Worm (Caenorhabditis elegans) whole organism, L4 larva: Measurements from ENCODE around the gene C28A5.6.

Source experiments
- F10B5.3 ChIP-seq: sonication (generic microtip); optimal IDR thresholded peaks from 2 replicates; lab custom pipeline; 2016; ENCODE audit warnings: mild to moderate bottlenecking, missing genetic modification characterization, missing compliant biosample characterization
- F26F4.8 ChIP-seq: fragments of 200-800 bp; sonication (Bioruptor generic); conservative IDR thresholded peaks from 2 replicates; pipeline ENCODE4 v1.3.6; 2022; ENCODE audit warnings: missing genetic modification characterization, missing compliant biosample characterization
- F37D6.2 ChIP-seq: sonication (generic microtip); optimal IDR thresholded peaks from 2 replicates; lab custom pipeline; 2016; ENCODE audit warnings: mild to moderate bottlenecking, missing genetic modification characterization, missing compliant biosample characterization
- F49E8.2 ChIP-seq: sonication (generic microtip); optimal IDR thresholded peaks from 2 replicates; lab custom pipeline; 2016; ENCODE audit warnings: missing compliant biosample characterization, mild to moderate bottlenecking, missing genetic modification characterization, borderline replicate concordance
- T20F7.1 ChIP-seq: fragments of 200-800 bp; sonication (Bioruptor generic); optimal IDR thresholded peaks from 2 replicates; lab custom pipeline; 2018; ENCODE audit warnings: mild to moderate bottlenecking, missing genetic modification characterization, missing compliant biosample characterization
- Y75B8A.6 ChIP-seq: fragments of 200-800 bp; sonication (Bioruptor generic); IDR thresholded peaks from 2 replicates; pipeline ENCODE4 v1.3.6; 2022; ENCODE audit warnings: missing genetic modification reagents, missing genetic modification characterization, missing compliant biosample characterization
- ZK546.5 ChIP-seq, 2 experiments: sonication (generic microtip); optimal IDR thresholded peaks; 2 replicates each; lab custom pipeline; 2017; ENCODE audit warnings: missing biosample characterization in 2 of 2, missing genetic modification characterization in 2 of 2
- ama-1 ChIP-seq: fragments of 150-350 bp; optimal IDR thresholded peaks from 2 replicates; lab custom pipeline; 2014; ENCODE audit warnings: inconsistent platforms, mixed read lengths
- attf-4 ChIP-seq: sonication (generic microtip); optimal IDR thresholded peaks from 3 replicates; lab custom pipeline; 2017; ENCODE audit warnings: missing biosample characterization, missing genetic modification characterization
- ceh-28 ChIP-seq: fragments of 150-350 bp; optimal IDR thresholded peaks from 2 replicates; lab custom pipeline; 2014; ENCODE audit warnings: missing biosample characterization, missing genetic modification reagents, missing genetic modification characterization
- ceh-44 ChIP-seq: fragments of 200-800 bp; sonication (Bioruptor generic); IDR thresholded peaks from 2 replicates; pipeline ENCODE4 v1.3.6; 2022; ENCODE audit warnings: missing genetic modification reagents, missing genetic modification characterization, missing compliant biosample characterization
- ces-1 ChIP-seq: fragments of 150-350 bp; sonication (generic microtip); optimal IDR thresholded peaks from 4 replicates; lab custom pipeline; 2014; ENCODE audit warnings: missing biosample characterization, missing genetic modification reagents, missing genetic modification characterization
- cey-2 ChIP-seq: sonication (generic microtip); optimal IDR thresholded peaks from 3 replicates; lab custom pipeline; 2017; ENCODE audit warnings: missing genetic modification characterization, mild to moderate bottlenecking, missing compliant biosample characterization, antibody characterized with exemption, borderline replicate concordance; ENCODE audit not compliant: insufficient read depth
- ctbp-1 ChIP-seq: fragments of 200-800 bp; sonication (Bioruptor generic); IDR thresholded peaks from 2 replicates; pipeline ENCODE4 v1.3.6; 2022; ENCODE audit warnings: missing genetic modification reagents, missing genetic modification characterization, missing compliant biosample characterization
- daf-12 ChIP-seq: fragments of 150-350 bp; optimal IDR thresholded peaks from 2 replicates; lab custom pipeline; 2014; ENCODE audit warnings: missing biosample characterization, missing genetic modification reagents, missing genetic modification characterization
- daf-16 ChIP-seq, 3 experiments: sonication (generic microtip); optimal IDR thresholded peaks; 2 replicates each; lab custom pipeline; 2016 to 2017; ENCODE audit warnings: missing genetic modification characterization in 3 of 3, missing genetic modification reagents in 3 of 3, mild to moderate bottlenecking in 2 of 3, missing compliant biosample characterization in 2 of 3, missing biosample characterization in 1 of 3, moderate library complexity in 1 of 3
- dmd-9 ChIP-seq: fragments of 200-800 bp; sonication (Bioruptor generic); IDR thresholded peaks from 2 replicates; pipeline ENCODE4 v1.3.6; 2022; ENCODE audit warnings: missing genetic modification reagents, missing genetic modification characterization, missing compliant biosample characterization
- duxl-1 ChIP-seq: sonication (generic microtip); optimal IDR thresholded peaks from 2 replicates; lab custom pipeline; 2016; ENCODE audit warnings: mild to moderate bottlenecking, missing genetic modification characterization, moderate library complexity, missing compliant biosample characterization; ENCODE audit not compliant: poor library complexity
- egl-27 ChIP-seq: sonication (generic microtip); optimal IDR thresholded peaks from 3 replicates; lab custom pipeline; 2017; ENCODE audit warnings: missing biosample characterization, missing genetic modification reagents, missing genetic modification characterization
- fkh-10 ChIP-seq: fragments of 150-350 bp; optimal IDR thresholded peaks from 2 replicates; lab custom pipeline; 2014; ENCODE audit warnings: missing biosample characterization, missing genetic modification reagents, missing genetic modification characterization
- hlh-11 ChIP-seq: fragments of 200-800 bp; sonication (Bioruptor generic); optimal IDR thresholded peaks from 2 replicates; lab custom pipeline; 2018; ENCODE audit warnings: mild to moderate bottlenecking, missing genetic modification characterization, missing compliant biosample characterization
- hmg-1.1 ChIP-seq: fragments of 200-800 bp; sonication (Bioruptor generic); IDR thresholded peaks from 2 replicates; pipeline ENCODE4 v1.3.6; 2022; ENCODE audit warnings: missing genetic modification reagents, missing genetic modification characterization, missing compliant biosample characterization
- lim-7 ChIP-seq: fragments of 200-800 bp; sonication (Bioruptor generic); IDR thresholded peaks from 2 replicates; pipeline ENCODE4 v1.3.6; 2022; ENCODE audit warnings: missing genetic modification characterization, missing compliant biosample characterization
- lin-13 ChIP-seq: fragments of 150-350 bp; optimal IDR thresholded peaks from 2 replicates; lab custom pipeline; 2014; ENCODE audit warnings: missing biosample characterization, missing genetic modification reagents, missing genetic modification characterization
- lin-15B ChIP-seq: fragments of 150-350 bp; sonication (generic microtip); optimal IDR thresholded peaks from 3 replicates; lab custom pipeline; 2014; ENCODE audit warnings: missing biosample characterization, missing genetic modification characterization
- lin-38 ChIP-seq: fragments of 200-800 bp; sonication (Bioruptor generic); IDR thresholded peaks from 2 replicates; pipeline ENCODE4 v1.3.6; 2022; ENCODE audit warnings: missing genetic modification reagents, missing genetic modification characterization, missing compliant biosample characterization
- lin-39 ChIP-seq: fragments of 150-350 bp; optimal IDR thresholded peaks from 2 replicates; lab custom pipeline; 2014; ENCODE audit warnings: missing biosample characterization, missing genetic modification reagents, missing genetic modification characterization
- lir-3 ChIP-seq: sonication (generic microtip); optimal IDR thresholded peaks from 2 replicates; lab custom pipeline; 2016; ENCODE audit warnings: mild to moderate bottlenecking, missing genetic modification characterization, missing compliant biosample characterization
- mdl-1 ChIP-seq, 2 experiments: fragments of 150-350 bp in 1 of 2; sonication (generic microtip) in 1 of 2; optimal IDR thresholded peaks; 2 replicates each; lab custom pipeline; 2014 to 2017; ENCODE audit warnings: missing biosample characterization in 2 of 2, missing genetic modification characterization in 2 of 2
- mep-1 ChIP-seq: fragments of 150-350 bp; sonication (generic microtip); optimal IDR thresholded peaks from 3 replicates; lab custom pipeline; 2014; ENCODE audit warnings: missing biosample characterization, missing genetic modification characterization
- mes-2 ChIP-seq: sonication (generic microtip); optimal IDR thresholded peaks from 2 replicates; lab custom pipeline; 2016; ENCODE audit warnings: missing genotype, mild to moderate bottlenecking, missing genetic modification characterization, missing compliant biosample characterization; ENCODE audit not compliant: poor library complexity, severe bottlenecking
- mxl-3 ChIP-seq: fragments of 200-800 bp; sonication (Bioruptor generic); optimal IDR thresholded peaks from 2 replicates; lab custom pipeline; 2018; ENCODE audit warnings: mild to moderate bottlenecking, missing genetic modification characterization, missing compliant biosample characterization
- nhr-10 ChIP-seq: fragments of 150-350 bp; optimal IDR thresholded peaks from 2 replicates; lab custom pipeline; 2014; ENCODE audit warnings: missing biosample characterization, missing genetic modification characterization
- nhr-11 ChIP-seq: fragments of 150-350 bp; optimal IDR thresholded peaks from 2 replicates; lab custom pipeline; 2014; ENCODE audit warnings: missing biosample characterization, missing genetic modification characterization
- nhr-237 ChIP-seq: sonication (generic microtip); optimal IDR thresholded peaks from 2 replicates; lab custom pipeline; 2017; ENCODE audit warnings: missing biosample characterization, missing genetic modification characterization
- nhr-25 ChIP-seq: sonication (generic microtip); optimal IDR thresholded peaks from 2 replicates; lab custom pipeline; 2017; ENCODE audit warnings: missing genetic modification characterization, mild to moderate bottlenecking, missing compliant biosample characterization, antibody characterized with exemption, moderate library complexity, borderline replicate concordance; ENCODE audit not compliant: insufficient read depth
- nhr-41 ChIP-seq: fragments of 200-800 bp; sonication (Bioruptor generic); IDR thresholded peaks from 2 replicates; pipeline ENCODE4 v1.3.6; 2022; ENCODE audit warnings: missing genetic modification reagents, missing genetic modification characterization, missing compliant biosample characterization
- nhr-77 ChIP-seq: fragments of 150-350 bp; optimal IDR thresholded peaks from 2 replicates; lab custom pipeline; 2014; ENCODE audit warnings: missing biosample characterization, missing genetic modification characterization
- php-3 ChIP-seq: fragments of 200-800 bp; sonication (Bioruptor generic); IDR thresholded peaks from 2 replicates; pipeline ENCODE4 v1.3.6; 2022; ENCODE audit warnings: missing genetic modification reagents, missing genetic modification characterization, missing compliant biosample characterization
- saeg-2 ChIP-seq: fragments of 200-800 bp; sonication (Bioruptor generic); IDR thresholded peaks from 2 replicates; pipeline ENCODE4 v1.3.6; 2022; ENCODE audit warnings: missing genetic modification reagents, missing genetic modification characterization, missing compliant biosample characterization
- snpc-1.2 ChIP-seq: fragments of 200-800 bp; sonication (Bioruptor generic); IDR thresholded peaks from 2 replicates; pipeline ENCODE4 v1.3.6; 2022; ENCODE audit warnings: missing genetic modification reagents, missing genetic modification characterization, missing compliant biosample characterization
- spr-1 ChIP-seq: sonication (generic microtip); optimal IDR thresholded peaks from 2 replicates; lab custom pipeline; 2016; ENCODE audit warnings: mild to moderate bottlenecking, missing genetic modification characterization, missing compliant biosample characterization
- spr-3 ChIP-seq: fragments of 200-800 bp; sonication (Bioruptor generic); optimal IDR thresholded peaks from 2 replicates; lab custom pipeline; 2018; ENCODE audit warnings: mild to moderate bottlenecking, missing genetic modification characterization, missing compliant biosample characterization
- unc-130 ChIP-seq: sonication (generic microtip); optimal IDR thresholded peaks from 2 replicates; lab custom pipeline; 2016; ENCODE audit warnings: missing genetic modification reagents, missing genetic modification characterization, missing compliant biosample characterization
- unc-62 ChIP-seq, 3 experiments: fragments of 150-350 bp in 1 of 3; sonication (generic microtip); optimal IDR thresholded peaks in 2 of 3; peaks in 1 of 3; 1 replicate in 1 of 3; 2 replicates in 2 of 3; lab custom pipeline; 2014 to 2017; ENCODE audit warnings: missing biosample characterization in 3 of 3, missing genetic modification characterization in 3 of 3, missing genetic modification reagents in 3 of 3, missing genotype in 1 of 3
- zag-1 ChIP-seq: fragments of 150-350 bp; optimal IDR thresholded peaks from 2 replicates; lab custom pipeline; 2014; ENCODE audit warnings: missing biosample characterization, missing genetic modification characterization
- zip-11 ChIP-seq: fragments of 200-800 bp; sonication (Bioruptor generic); IDR thresholded peaks from 2 replicates; pipeline ENCODE4 v1.3.6; 2022; ENCODE audit warnings: missing genetic modification characterization, missing compliant biosample characterization
- ztf-7 ChIP-seq: fragments of 150-350 bp; optimal IDR thresholded peaks from 2 replicates; lab custom pipeline; 2014; ENCODE audit warnings: missing biosample characterization, missing genetic modification characterization

Gene C28A5.6

DNA sequence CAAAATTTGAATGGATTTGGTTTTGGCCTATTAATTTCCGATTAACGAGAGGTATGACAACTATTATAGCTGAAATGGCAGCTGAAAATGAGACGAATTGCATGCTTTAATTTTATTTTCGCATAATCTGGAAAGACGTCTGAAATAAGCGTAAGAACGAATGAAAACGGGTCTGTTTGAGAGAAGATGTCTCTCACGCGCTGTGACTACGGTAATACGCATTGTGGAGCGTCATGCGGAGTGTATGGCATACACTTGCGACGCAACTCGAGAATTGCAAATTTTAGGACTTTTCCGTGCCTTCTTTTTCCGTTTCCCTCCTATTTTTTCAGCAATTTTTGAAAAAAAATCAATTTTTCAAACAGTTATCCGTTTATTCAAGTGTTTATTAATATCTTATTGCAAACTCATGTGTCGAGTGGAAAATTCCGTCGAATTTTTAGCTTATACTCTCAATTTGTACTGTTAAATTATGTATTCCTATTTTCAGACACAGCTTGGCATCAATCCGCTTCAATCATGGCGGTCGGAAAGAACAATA is 46.2 kb upstream of the C28A5.6 start, which contains the start of gene rps-1 (continued):
- peak; percentile 99 for TF ChIP-seq mes-2
- TF ChIP-seq daf-12 (tag; lab: Kevin White, UChicago) = no peak
- peak; percentile 90 for TF ChIP-seq Y75B8A.6 (GFP tag; lab: Robert Waterston, UW)
- TF ChIP-seq egl-27 = no peak
- TF ChIP-seq fkh-10 = peak; percentile 94
- peak; percentile 81 for TF ChIP-seq nhr-41
- TF ChIP-seq hlh-11 (tag; lab: Kevin White, UChicago) = peak; percentile 98
- peak; percentile 97 for TF ChIP-seq duxl-1
- TF ChIP-seq T20F7.1 (GFP tag; lab: Kevin White, UChicago) = peak; percentile 95
- TF ChIP-seq mdl-1 (tag; optimal IDR thresholded peaks at IDR 0.05; lab: Kevin White, UChicago) = peak; percentile 93 to 96
- TF ChIP-seq unc-62 (GFP tag; optimal IDR thresholded peaks at IDR 0.05 in 1 of 2; lab: Kevin White, UChicago) = peak in 1 of 2 experiments; percentile 99
- no peak for TF ChIP-seq unc-62 (tag; optimal IDR thresholded peaks at IDR 0.05; lab: Kevin White, UChicago)
- TF ChIP-seq attf-4 (tag; lab: Kevin White, UChicago) = peak; percentile 74
- peak; percentile 72 for TF ChIP-seq ceh-44 (GFP tag; lab: Robert Waterston, UW)
- TF ChIP-seq unc-130 (GFP tag; lab: Kevin White, UChicago) = peak; percentile 91
- peak; percentile 94 for TF ChIP-seq ztf-7 (tag; lab: Kevin White, UChicago)
- TF ChIP-seq lin-38 (GFP tag; lab: Robert Waterston, UW) = peak; percentile 95
- TF ChIP-seq nhr-10 (tag; lab: Kevin White, UChicago) = peak; percentile 91
- peak; percentile 44 for TF ChIP-seq ceh-28 (tag; lab: Kevin White, UChicago)
- TF ChIP-seq nhr-237 (tag; lab: Kevin White, UChicago) = peak; percentile 48
- TF ChIP-seq lim-7 (GFP tag; lab: Robert Waterston, UW) = peak; percentile 38; the same call in 1 of the 2 replicates
- peak; percentile 97 for TF ChIP-seq ctbp-1 (GFP tag; lab: Robert Waterston, UW)
- TF ChIP-seq spr-1 (tag; lab: Kevin White, UChicago) = peak; percentile 97
- TF ChIP-seq cey-2 (tag; lab: Kevin White, UChicago) = no peak
- TF ChIP-seq F37D6.2 (tag; lab: Kevin White, UChicago) = peak; percentile 96
- peak; percentile 95 for TF ChIP-seq nhr-25 (tag; lab: Kevin White, UChicago)
- peak; percentile 91 for TF ChIP-seq php-3
- peak; percentile 56 to 95 for TF ChIP-seq daf-16 (GFP tag; optimal IDR thresholded peaks at IDR 0.05; lab: Kevin White, UChicago)
- peak; percentile 58 for TF ChIP-seq daf-16 (tag; optimal IDR thresholded peaks at IDR 0.05; lab: Kevin White, UChicago)
- peak; percentile 98 for TF ChIP-seq hmg-1.1
- peak; percentile 14 to 74 for TF ChIP-seq ZK546.5 (tag; optimal IDR thresholded peaks at IDR 0.05; lab: Kevin White, UChicago)
- TF ChIP-seq F10B5.3 (tag; lab: Kevin White, UChicago) = peak; percentile 92
- peak; percentile 96 for TF ChIP-seq mxl-3
- peak; percentile 52 for TF ChIP-seq lin-15B (tag; lab: Kevin White, UChicago)
- peak; percentile 87 for TF ChIP-seq F49E8.2 (tag; lab: Kevin White, UChicago)
- no peak for TF ChIP-seq F26F4.8
- peak; percentile 99 for TF ChIP-seq nhr-11 (tag; lab: Kevin White, UChicago)
- peak; percentile 98 for TF ChIP-seq dmd-9 (GFP tag; lab: Robert Waterston, UW)
- peak; percentile 82 for TF ChIP-seq snpc-1.2 (GFP tag; lab: Robert Waterston, UW)
- peak; percentile 96 for TF ChIP-seq spr-3
- TF ChIP-seq nhr-77 = peak; percentile 98
- TF ChIP-seq lir-3 (tag; lab: Kevin White, UChicago) = peak; percentile 64
- no peak for TF ChIP-seq zag-1
- peak; percentile 99 for TF ChIP-seq mep-1 (tag; lab: Kevin White, UChicago)
- peak; percentile 92 for TF ChIP-seq saeg-2 (GFP tag; lab: Robert Waterston, UW)
- TF ChIP-seq zip-11 (GFP tag; lab: Robert Waterston, UW) = peak; percentile 57; the same call in 1 of the 2 replicates
- peak; percentile 87 for TF ChIP-seq ces-1 (GFP tag; lab: Kevin White, UChicago)
- no peak for TF ChIP-seq lin-39 (tag; lab: Kevin White, UChicago)
- peak; percentile 77 for TF ChIP-seq ama-1 (lab: Kevin White, UChicago)
- TF ChIP-seq lin-13 (GFP tag; lab: Kevin White, UChicago) = peak; percentile 98
